Worm (Caenorhabditis elegans): ENCODE measurements around the gene K09F6.15.

K09F6.15 gene

ce11 chrII:2277418-2277817 lies at the start of gene K09F6.15:
Gene K09F6.15 (minus strand): TSS chrII:2277518.
- TF ChIP-seq tbx-8 (GFP tag; optimal IDR thresholded peaks at IDR 0.05) (no peak), lin-32 (GFP tag; optimal IDR thresholded peaks at IDR 0.05) (no peak), M03D4.4 (tag; optimal IDR thresholded peaks at IDR 0.05) (no peak), unc-39 (tag; optimal IDR thresholded peaks at IDR 0.05) (no peak), unc-120 (tag; optimal IDR thresholded peaks at IDR 0.05; ENCODE audit: poor library complexity, severe bottlenecking) (no peak), mep-1 (tag; optimal IDR thresholded peaks at IDR 0.05) (no peak), ces-1 (GFP tag; optimal IDR thresholded peaks at IDR 0.05) (no peak), nhr-2 (tag; optimal IDR thresholded peaks at IDR 0.05) (no peak), nhr-237 (tag; optimal IDR thresholded peaks at IDR 0.05) (no peak), sptf-1 (tag; optimal IDR thresholded peaks at IDR 0.05) (no peak), nhr-28 (tag; optimal IDR thresholded peaks at IDR 0.05) (no peak), lsy-2 (tag; optimal IDR thresholded peaks at IDR 0.05) (no peak), ceh-39 (tag; optimal IDR thresholded peaks at IDR 0.05) (no peak)

ce11 chrII:2324956-2325355 lies 47.6 kb upstream of the K09F6.15 start, which contains the start of gene ZK1240.11:
Gene ZK1240.11 (plus strand): TSS chrII:2325256.
- TF ChIP-seq flh-1 (GFP tag; optimal IDR thresholded peaks at IDR 0.05) = no peak
- no peak for TF ChIP-seq sptf-1 (tag; optimal IDR thresholded peaks at IDR 0.05)
- no peak for TF ChIP-seq nhr-12 (tag; optimal IDR thresholded peaks at IDR 0.05)
- TF ChIP-seq ztf-11 (tag; optimal IDR thresholded peaks at IDR 0.05) = no peak
- no peak for TF ChIP-seq snpc-4 (tag; optimal IDR thresholded peaks at IDR 0.05)
- no peak for TF ChIP-seq unc-120 (tag; optimal IDR thresholded peaks at IDR 0.05; ENCODE audit: poor library complexity, severe bottlenecking)
- no peak for TF ChIP-seq ceh-43 (GFP tag; optimal IDR thresholded peaks at IDR 0.05)
- no peak for TF ChIP-seq tbx-8 (GFP tag; optimal IDR thresholded peaks at IDR 0.05)
- no peak for TF ChIP-seq elt-3 (tag; optimal IDR thresholded peaks at IDR 0.05)
- no peak for TF ChIP-seq mls-2 (tag; optimal IDR thresholded peaks at IDR 0.05)
- TF ChIP-seq lsy-2 (tag; optimal IDR thresholded peaks at IDR 0.05) = no peak
- TF ChIP-seq bed-3 (GFP tag; optimal IDR thresholded peaks at IDR 0.05) = no peak
- no peak for TF ChIP-seq nhr-2 (tag; optimal IDR thresholded peaks at IDR 0.05)
- no peak for TF ChIP-seq M03D4.4 (tag; optimal IDR thresholded peaks at IDR 0.05)
- TF ChIP-seq ceh-39 (tag; optimal IDR thresholded peaks at IDR 0.05) = no peak
- TF ChIP-seq elt-1 (tag; optimal IDR thresholded peaks at IDR 0.05; ENCODE audit: borderline replicate concordance, insufficient read depth) = no peak
- TF ChIP-seq sem-2 (GFP tag; optimal IDR thresholded peaks at IDR 0.05) = no peak
- TF ChIP-seq zip-8 (tag; optimal IDR thresholded peaks at IDR 0.05) = no peak

- TF ChIP-seq elt-1 (tag; optimal IDR thresholded peaks at IDR 0.05; ENCODE audit: borderline replicate concordance, insufficient read depth) = no peak
- no peak for TF ChIP-seq M03D4.4 (tag; optimal IDR thresholded peaks at IDR 0.05)
- TF ChIP-seq sem-2 (GFP tag; optimal IDR thresholded peaks at IDR 0.05) = no peak
- TF ChIP-seq mls-2 (tag; optimal IDR thresholded peaks at IDR 0.05) = no peak
- TF ChIP-seq blmp-1 (tag; optimal IDR thresholded peaks at IDR 0.05) = no peak
- no peak for TF ChIP-seq bed-3 (GFP tag; optimal IDR thresholded peaks at IDR 0.05)
- no peak for TF ChIP-seq nhr-2 (tag; optimal IDR thresholded peaks at IDR 0.05)
- no peak for TF ChIP-seq mep-1 (tag; optimal IDR thresholded peaks at IDR 0.05)
These were observed 45.7 kb upstream of the K09F6.15 start, which contains the start of the genes ZK1240.6 and ZK1240.2 for ce11 chrII:2322857-2323518. Gene ZK1240.6 (minus strand): TSS chrII:2322907. Gene ZK1240.2 (plus strand): TSS chrII:2323376.

- no peak for TF ChIP-seq snpc-4 (tag; optimal IDR thresholded peaks at IDR 0.05)
- no peak for TF ChIP-seq drap-1 (GFP tag; optimal IDR thresholded peaks at IDR 0.05)
- no peak for TF ChIP-seq ztf-11 (tag; optimal IDR thresholded peaks at IDR 0.05)
These were observed 42.8 kb upstream of the K09F6.15 start, which contains the start of gene ZK1240.3 for ce11 chrII:2320097-2320496. Gene ZK1240.3 (plus strand): TSS chrII:2320334.

- no peak for TF ChIP-seq nhr-76 (tag; optimal IDR thresholded peaks at IDR 0.05)
- TF ChIP-seq ceh-39 (tag; optimal IDR thresholded peaks at IDR 0.05) = no peak
- no peak for TF ChIP-seq lin-13 (tag; optimal IDR thresholded peaks at IDR 0.05)
- no peak for TF ChIP-seq unc-120 (tag; optimal IDR thresholded peaks at IDR 0.05; ENCODE audit: poor library complexity, severe bottlenecking)
- no peak for TF ChIP-seq ceh-43 (GFP tag; optimal IDR thresholded peaks at IDR 0.05)
These were observed 40.6 kb upstream of the K09F6.15 start, which contains the start of the genes ZK1240.5 and ZK1240.9 for ce11 chrII:2317883-2318357. Gene ZK1240.5 (minus strand): TSS chrII:2317933. Gene ZK1240.9 (plus strand): TSS chrII:2318189.

DNA sequence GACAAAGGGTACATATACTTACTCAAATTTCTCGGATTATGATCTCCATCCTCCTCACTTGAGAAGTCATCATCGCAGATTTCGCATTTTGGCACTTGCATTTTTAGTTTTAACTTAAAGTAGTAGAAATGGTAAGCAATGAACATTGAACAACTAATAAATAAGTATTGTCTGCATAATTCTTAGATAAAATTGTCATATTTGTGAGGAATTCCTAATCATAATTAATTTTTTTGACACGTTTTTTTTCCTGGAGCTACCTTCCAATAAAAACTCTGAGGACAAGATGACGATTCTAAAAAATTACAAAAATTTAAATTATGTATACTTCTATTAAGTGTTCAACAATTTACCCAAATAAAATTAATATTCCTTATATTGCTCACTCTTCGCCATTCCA lies 35.4 kb upstream of the K09F6.15 start, which contains the start of the genes trim-21 and B0281.1:
TSS of gene trim-21 (minus strand) at position 101 of the 400 bp plus-strand sequence.
TSS of gene B0281.1 (plus strand) at position 321 of the 400 bp plus-strand sequence.
- TF ChIP-seq nhr-2 (tag; optimal IDR thresholded peaks at IDR 0.05) (no peak), lin-32 (GFP tag; optimal IDR thresholded peaks at IDR 0.05) (no peak), sptf-1 (tag; optimal IDR thresholded peaks at IDR 0.05) (no peak), elt-3 (tag; optimal IDR thresholded peaks at IDR 0.05) (no peak), ceh-43 (GFP tag; optimal IDR thresholded peaks at IDR 0.05) (no peak), unc-120 (tag; optimal IDR thresholded peaks at IDR 0.05; ENCODE audit: poor library complexity, severe bottlenecking) (no peak), flh-1 (GFP tag; optimal IDR thresholded peaks at IDR 0.05) (no peak)
